Worm (Caenorhabditis elegans): ENCODE results near the gene H37A05.4.

DNA sequence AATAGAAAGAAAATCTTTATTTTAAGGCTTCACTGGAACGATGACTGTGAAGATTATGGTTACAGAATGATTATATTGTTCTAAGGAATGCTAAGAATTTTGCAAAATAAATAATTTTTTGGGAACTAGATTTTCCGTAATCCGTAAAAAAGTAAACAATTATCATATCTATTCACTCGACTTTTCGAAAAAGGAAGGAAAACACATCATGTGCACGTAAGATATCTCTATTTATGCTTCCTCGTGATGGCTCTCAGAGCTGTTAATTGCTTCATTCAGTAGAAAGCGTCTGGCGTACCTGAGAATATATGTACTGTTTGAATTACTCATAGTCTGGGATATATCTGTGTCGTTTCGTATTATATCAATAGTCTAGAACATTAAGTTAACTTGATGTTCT, 29.8 kb downstream of the H37A05.4 start, which contains the start of gene srd-11:
- no peak for TF ChIP-seq T22C8.4 (GFP tag; IDR thresholded peaks at IDR 0.05)
- no peak for TF ChIP-seq med-1 (GFP tag; optimal IDR thresholded peaks at IDR 0.05; ENCODE audit: insufficient read depth)
- TF ChIP-seq tab-1 (GFP tag; IDR thresholded peaks at IDR 0.05) = no peak

All from whole organism, midembryonic.